Worm (Caenorhabditis elegans): ENCODE data around the gene W04G3.7.
A peak's percentile ranks its signal among the peaks of the same experiment; 100 is the strongest.

Gene W04G3.7

DNA sequence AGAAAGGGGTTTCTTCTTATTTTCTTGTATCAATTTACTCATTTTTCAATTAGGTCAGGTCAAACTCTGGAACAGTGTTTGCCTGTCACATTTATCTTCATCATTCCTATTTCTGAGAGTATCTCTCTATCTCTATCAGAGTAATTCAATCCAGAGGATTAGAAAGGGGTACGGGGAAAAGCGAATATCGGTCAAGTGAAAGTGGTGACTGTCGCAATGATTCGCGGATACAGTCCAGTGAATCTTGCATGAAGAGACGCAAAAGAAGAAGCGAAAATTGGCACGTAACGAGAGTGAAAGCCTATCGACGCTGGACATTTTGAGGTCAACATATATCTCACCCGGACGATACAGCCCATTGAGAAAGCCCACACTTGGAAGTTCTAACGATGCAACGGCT, 20.3 kb downstream of the W04G3.7 start, which contains the start of gene lpr-4:
Gene lpr-4, plus strand, starts transcription at position 328 of the 400 bp plus-strand sequence.
- TF ChIP-seq nhr-76 (tag; optimal IDR thresholded peaks at IDR 0.05) (no peak), snpc-4 (tag; optimal IDR thresholded peaks at IDR 0.05) (no peak), elt-3 (tag; optimal IDR thresholded peaks at IDR 0.05) (peak; percentile 57), unc-62 (GFP tag; optimal IDR thresholded peaks at IDR 0.05) (peak; percentile 57), ceh-43 (GFP tag; optimal IDR thresholded peaks at IDR 0.05) (no peak), lin-13 (tag; optimal IDR thresholded peaks at IDR 0.05) (no peak), elt-1 (tag; optimal IDR thresholded peaks at IDR 0.05; ENCODE audit: borderline replicate concordance, insufficient read depth) (peak; percentile 5), sem-2 (GFP tag; optimal IDR thresholded peaks at IDR 0.05) (no peak), ces-1 (GFP tag; optimal IDR thresholded peaks at IDR 0.05) (no peak), ztf-11 (tag; optimal IDR thresholded peaks at IDR 0.05) (no peak), nhr-2 (tag; optimal IDR thresholded peaks at IDR 0.05) (no peak), nhr-12 (tag; optimal IDR thresholded peaks at IDR 0.05) (no peak), bed-3 (GFP tag; optimal IDR thresholded peaks at IDR 0.05) (no peak), blmp-1 (tag; optimal IDR thresholded peaks at IDR 0.05) (peak; percentile 98), lin-32 (GFP tag; optimal IDR thresholded peaks at IDR 0.05) (no peak), mab-5 (tag; optimal IDR thresholded peaks at IDR 0.05) (no peak), unc-120 (tag; optimal IDR thresholded peaks at IDR 0.05; ENCODE audit: poor library complexity, severe bottlenecking) (no peak), ham-2 (GFP tag; optimal IDR thresholded peaks at IDR 0.05) (peak; percentile 83), ceh-83 (GFP tag; optimal IDR thresholded peaks at IDR 0.05) (no peak)

DNA sequence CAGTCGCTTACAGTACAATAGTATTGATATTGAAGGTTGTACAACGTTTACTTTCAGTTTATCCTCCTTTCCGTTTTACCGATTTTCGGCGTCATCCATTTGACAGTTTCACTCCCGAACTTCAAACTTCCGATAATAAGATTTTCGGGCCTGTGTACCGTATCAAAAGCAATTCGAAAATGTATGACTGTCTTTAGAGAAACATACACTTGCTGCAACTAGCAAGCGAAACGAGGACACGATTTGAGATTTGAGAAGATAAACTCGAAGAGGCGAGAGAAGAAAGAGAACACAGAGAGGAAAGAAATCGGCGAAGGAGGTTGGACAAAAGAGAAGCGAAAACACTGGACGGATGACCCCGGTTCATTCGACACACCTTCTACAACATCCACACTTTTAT, 23.2 kb downstream of the W04G3.7 start, which contains the start of gene lpr-5:
Gene lpr-5, plus strand, starts transcription at position 220 of the 400 bp plus-strand sequence.
- no peak for TF ChIP-seq hlh-1 (tag; optimal IDR thresholded peaks at IDR 0.05)
- TF ChIP-seq blmp-1 (tag; optimal IDR thresholded peaks at IDR 0.05) = peak; percentile 4
- no peak for TF ChIP-seq zip-8 (tag; optimal IDR thresholded peaks at IDR 0.05)
- no peak for TF ChIP-seq mls-2 (tag; optimal IDR thresholded peaks at IDR 0.05)
- no peak for TF ChIP-seq unc-62 (GFP tag; optimal IDR thresholded peaks at IDR 0.05)
- TF ChIP-seq nhr-76 (tag; optimal IDR thresholded peaks at IDR 0.05) = no peak
- no peak for TF ChIP-seq M03D4.4 (tag; optimal IDR thresholded peaks at IDR 0.05)
- TF ChIP-seq elt-1 (tag; optimal IDR thresholded peaks at IDR 0.05; ENCODE audit: borderline replicate concordance, insufficient read depth) = no peak
- no peak for TF ChIP-seq ceh-83 (GFP tag; optimal IDR thresholded peaks at IDR 0.05)
- no peak for TF ChIP-seq sptf-1 (tag; optimal IDR thresholded peaks at IDR 0.05)
- TF ChIP-seq nhr-12 (tag; optimal IDR thresholded peaks at IDR 0.05) = no peak
- peak; percentile 9 for TF ChIP-seq ham-2 (GFP tag; optimal IDR thresholded peaks at IDR 0.05)
- no peak for TF ChIP-seq lin-13 (tag; optimal IDR thresholded peaks at IDR 0.05)

DNA sequence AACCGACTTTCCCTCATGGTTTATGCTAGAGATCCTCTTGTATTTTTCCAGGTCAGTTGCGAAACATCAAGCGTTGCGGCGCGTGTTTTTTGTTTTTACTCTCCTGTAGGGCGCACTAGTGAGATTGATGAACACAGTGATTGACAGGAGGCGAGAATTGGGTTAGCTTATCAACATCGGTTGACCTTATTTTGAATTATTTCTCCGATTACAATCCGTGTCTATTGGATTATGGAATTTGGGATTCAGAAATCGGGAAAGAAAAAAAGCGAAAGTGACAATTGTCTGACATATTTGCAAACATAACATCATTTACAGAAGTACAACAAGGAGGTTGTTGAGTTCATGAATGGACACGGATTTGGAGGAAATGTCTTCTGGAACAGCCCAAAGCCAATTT, 24.1 kb downstream of the W04G3.7 start:
- TF ChIP-seq ces-1 (GFP tag; optimal IDR thresholded peaks at IDR 0.05) = no peak
- no peak for TF ChIP-seq nhr-237 (tag; optimal IDR thresholded peaks at IDR 0.05)
- no peak for TF ChIP-seq M03D4.4 (tag; optimal IDR thresholded peaks at IDR 0.05)
- no peak for TF ChIP-seq lin-13 (tag; optimal IDR thresholded peaks at IDR 0.05)
- TF ChIP-seq sptf-1 (tag; optimal IDR thresholded peaks at IDR 0.05) = no peak
- TF ChIP-seq drap-1 (GFP tag; optimal IDR thresholded peaks at IDR 0.05) = no peak
- TF ChIP-seq snpc-4 (tag; optimal IDR thresholded peaks at IDR 0.05) = no peak
- no peak for TF ChIP-seq elt-1 (tag; optimal IDR thresholded peaks at IDR 0.05; ENCODE audit: borderline replicate concordance, insufficient read depth)
- no peak for TF ChIP-seq ceh-43 (GFP tag; optimal IDR thresholded peaks at IDR 0.05)
- TF ChIP-seq elt-3 (tag; optimal IDR thresholded peaks at IDR 0.05) = no peak
- peak; percentile 55 for TF ChIP-seq unc-62 (GFP tag; optimal IDR thresholded peaks at IDR 0.05)
- TF ChIP-seq nhr-2 (tag; optimal IDR thresholded peaks at IDR 0.05) = no peak
- peak; percentile 59 for TF ChIP-seq blmp-1 (tag; optimal IDR thresholded peaks at IDR 0.05)
- TF ChIP-seq mep-1 (tag; optimal IDR thresholded peaks at IDR 0.05) = no peak
- TF ChIP-seq flh-1 (GFP tag; optimal IDR thresholded peaks at IDR 0.05) = no peak
- TF ChIP-seq tbx-8 (GFP tag; optimal IDR thresholded peaks at IDR 0.05) = no peak

DNA sequence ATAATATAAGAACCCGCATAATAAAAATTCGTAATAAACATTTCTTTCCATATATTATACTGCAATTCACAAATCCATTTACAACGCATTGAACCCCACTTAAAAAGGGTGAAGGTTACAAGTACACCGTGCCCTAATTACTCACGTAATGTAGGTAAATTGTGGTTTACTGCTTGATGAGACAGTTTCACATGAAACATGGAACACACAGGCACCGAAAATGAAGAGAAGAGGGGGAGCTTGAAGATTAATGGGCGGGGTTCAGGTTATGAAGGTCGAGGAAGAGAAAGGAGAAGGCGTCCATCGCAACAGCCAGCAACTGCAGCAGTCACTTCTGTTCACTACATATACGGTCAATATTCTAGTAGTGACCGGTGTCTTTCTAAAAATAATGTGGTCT, 25.3 kb downstream of the W04G3.7 start, which contains the start of gene lpr-6:
Gene lpr-6, plus strand, starts transcription at position 251 of the 400 bp plus-strand sequence.
- TF ChIP-seq elt-3 (tag; optimal IDR thresholded peaks at IDR 0.05) (no peak), ceh-43 (GFP tag; optimal IDR thresholded peaks at IDR 0.05) (peak; percentile 36)

DNA sequence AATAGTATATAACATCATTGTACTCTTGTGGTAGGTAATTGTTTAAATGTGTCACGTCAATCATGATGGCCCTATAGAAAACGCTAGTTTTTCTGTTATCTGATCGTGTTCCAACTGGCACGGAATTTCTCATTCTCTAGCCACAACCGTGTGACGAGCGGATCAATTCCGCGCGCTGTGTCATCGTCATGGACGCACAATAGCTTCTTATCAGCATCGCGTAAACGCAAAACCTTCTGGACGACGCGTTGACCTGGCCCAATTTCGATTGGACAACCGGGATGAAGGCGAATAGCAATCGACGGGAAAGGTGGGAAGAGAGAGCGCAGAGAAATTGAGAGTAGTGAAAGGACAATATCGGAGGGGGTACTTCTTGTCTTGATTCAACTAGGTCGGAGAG, 28.0 kb downstream of the W04G3.7 start, which contains the start of gene lpr-3:
Gene lpr-3, plus strand, starts transcription at position 374 of the 400 bp plus-strand sequence.
- TF ChIP-seq snpc-4 (tag; optimal IDR thresholded peaks at IDR 0.05) (no peak), ces-1 (GFP tag; optimal IDR thresholded peaks at IDR 0.05) (no peak), nhr-2 (tag; optimal IDR thresholded peaks at IDR 0.05) (no peak), tbx-8 (GFP tag; optimal IDR thresholded peaks at IDR 0.05) (no peak), ceh-39 (tag; optimal IDR thresholded peaks at IDR 0.05) (no peak), zip-8 (tag; optimal IDR thresholded peaks at IDR 0.05) (no peak), elt-3 (tag; optimal IDR thresholded peaks at IDR 0.05) (peak; percentile 42), nhr-28 (tag; optimal IDR thresholded peaks at IDR 0.05) (no peak), pha-4 (tag; optimal IDR thresholded peaks at IDR 0.05) (no peak), nhr-12 (tag; optimal IDR thresholded peaks at IDR 0.05) (no peak), lsy-2 (tag; optimal IDR thresholded peaks at IDR 0.05) (no peak), mls-2 (tag; optimal IDR thresholded peaks at IDR 0.05) (no peak), elt-1 (tag; optimal IDR thresholded peaks at IDR 0.05; ENCODE audit: borderline replicate concordance, insufficient read depth) (peak; percentile 90), blmp-1 (tag; optimal IDR thresholded peaks at IDR 0.05) (peak; percentile 94), flh-1 (GFP tag; optimal IDR thresholded peaks at IDR 0.05) (no peak), unc-62 (GFP tag; optimal IDR thresholded peaks at IDR 0.05) (peak; percentile 60), mab-5 (tag; optimal IDR thresholded peaks at IDR 0.05) (no peak), lin-13 (tag; optimal IDR thresholded peaks at IDR 0.05) (no peak), ztf-11 (tag; optimal IDR thresholded peaks at IDR 0.05) (no peak), sem-2 (GFP tag; optimal IDR thresholded peaks at IDR 0.05) (no peak), drap-1 (GFP tag; optimal IDR thresholded peaks at IDR 0.05) (no peak), ham-2 (GFP tag; optimal IDR thresholded peaks at IDR 0.05) (peak; percentile 96), cnd-1 (tag; optimal IDR thresholded peaks at IDR 0.05) (no peak), unc-39 (tag; optimal IDR thresholded peaks at IDR 0.05) (no peak), sptf-1 (tag; optimal IDR thresholded peaks at IDR 0.05) (no peak), nhr-76 (tag; optimal IDR thresholded peaks at IDR 0.05) (no peak), mep-1 (tag; optimal IDR thresholded peaks at IDR 0.05) (no peak)
